Worm (Caenorhabditis elegans): Measurements from ENCODE around the gene T23D5.8.

Gene T23D5.8

ce11 chrV:15721431-15721830, 26.8 kb downstream of the T23D5.8 start:
- no peak for TF ChIP-seq lin-29 (GFP tag; IDR thresholded peaks at IDR 0.05)
- peak; percentile 24 for TF ChIP-seq aha-1 (tag)

- no peak for TF ChIP-seq lin-29 (GFP tag; IDR thresholded peaks at IDR 0.05)
- TF ChIP-seq ceh-20 (GFP tag; IDR thresholded peaks at IDR 0.05): no peak
- TF ChIP-seq daf-8 (GFP tag; IDR thresholded peaks at IDR 0.05): no peak
- no peak for TF ChIP-seq nhr-25 (tag; optimal IDR thresholded peaks at IDR 0.05; ENCODE audit: borderline replicate concordance, insufficient read depth)
- TF ChIP-seq hif-1 (tag; optimal IDR thresholded peaks at IDR 0.05): no peak
- TF ChIP-seq madf-5 (GFP tag; IDR thresholded peaks at IDR 0.05): no peak
- no peak for TF ChIP-seq ceh-32 (tag; optimal IDR thresholded peaks at IDR 0.05; ENCODE audit: poor library complexity)
These were observed 28.7 kb downstream of the T23D5.8 start, which contains the start of gene Y6E2A.7 for ce11 chrV:15719570-15719969. Gene Y6E2A.7 (plus strand): TSS chrV:15719870.

- TF ChIP-seq unc-62 (GFP tag; optimal IDR thresholded peaks at IDR 0.05 in 1 of 2) (peak in 1 of 2 experiments; percentile 18), unc-62 (tag; optimal IDR thresholded peaks at IDR 0.05) (no peak), jun-1 (tag; optimal IDR thresholded peaks at IDR 0.05) (no peak)
These were observed 29.7 kb downstream of the T23D5.8 start, which contains the start of gene Y6E2A.5 for ce11 chrV:15718562-15718961. Gene Y6E2A.5 (minus strand): TSS chrV:15718662.

- TF ChIP-seq hmg-1.1 (GFP tag; IDR thresholded peaks at IDR 0.05) (no peak), zfp-2 (tag; optimal IDR thresholded peaks at IDR 0.05) (no peak)
These were observed 31.6 kb downstream of the T23D5.8 start, which contains the start of gene Y6E2A.4 for ce11 chrV:15716679-15717078. Gene Y6E2A.4 (minus strand): TSS chrV:15716779.

ce11 chrV:15715636-15716035, 32.6 kb downstream of the T23D5.8 start:
- TF ChIP-seq hlh-11 (tag; optimal IDR thresholded peaks at IDR 0.05): no peak
- TF ChIP-seq nhr-28 (tag; optimal IDR thresholded peaks at IDR 0.05): no peak
- no peak for TF ChIP-seq dmd-9 (GFP tag; IDR thresholded peaks at IDR 0.05)
- TF ChIP-seq ceh-28 (tag; optimal IDR thresholded peaks at IDR 0.05): no peak
- peak in 1 of 2 experiments; percentile 11 for TF ChIP-seq mdl-1 (tag; optimal IDR thresholded peaks at IDR 0.05)
- no peak for TF ChIP-seq zip-2 (tag; optimal IDR thresholded peaks at IDR 0.05)
- no peak for TF ChIP-seq zfp-2 (tag; optimal IDR thresholded peaks at IDR 0.05)
- no peak for TF ChIP-seq vab-7 (GFP tag; IDR thresholded peaks at IDR 0.05)
- TF ChIP-seq dve-1 (tag; optimal IDR thresholded peaks at IDR 0.05; ENCODE audit: insufficient read depth): peak; percentile 27
- peak in 1 of 2 experiments; percentile 83 for TF ChIP-seq daf-16 (GFP tag; optimal IDR thresholded peaks at IDR 0.05)
- TF ChIP-seq daf-16 (tag; optimal IDR thresholded peaks at IDR 0.05): peak; percentile 94
- no peak for TF ChIP-seq R02D3.7 (tag; optimal IDR thresholded peaks at IDR 0.05)
- TF ChIP-seq zag-1 (tag; optimal IDR thresholded peaks at IDR 0.05): no peak
- TF ChIP-seq madf-9 (GFP tag; conservative IDR thresholded peaks at IDR 0.05): no peak
- TF ChIP-seq T20F7.1 (GFP tag; optimal IDR thresholded peaks at IDR 0.05): no peak
- no peak for TF ChIP-seq lin-1 (GFP tag; IDR thresholded peaks at IDR 0.05)
- no peak for TF ChIP-seq zfp-3 (GFP tag; conservative IDR thresholded peaks at IDR 0.05)
- no peak for TF ChIP-seq pha-4 (GFP tag; IDR thresholded peaks at IDR 0.05)
- no peak for TF ChIP-seq pha-4 (tag; optimal IDR thresholded peaks at IDR 0.05)
- no peak for TF ChIP-seq fkh-10 (GFP tag; optimal IDR thresholded peaks at IDR 0.05)
- no peak for TF ChIP-seq lin-15B (tag; optimal IDR thresholded peaks at IDR 0.05)
- no peak for TF ChIP-seq mes-2 (tag; optimal IDR thresholded peaks at IDR 0.05; ENCODE audit: poor library complexity, severe bottlenecking)
- TF ChIP-seq unc-62 (GFP tag; optimal IDR thresholded peaks at IDR 0.05 in 1 of 2): peak in 1 of 2 experiments; percentile 54
- TF ChIP-seq unc-62 (tag; optimal IDR thresholded peaks at IDR 0.05): no peak
- TF ChIP-seq ztf-11 (tag; optimal IDR thresholded peaks at IDR 0.05): no peak
